Fruit fly (Drosophila melanogaster): Measurements from ENCODE around the gene CG10616.

The CG10616 gene

DNA sequence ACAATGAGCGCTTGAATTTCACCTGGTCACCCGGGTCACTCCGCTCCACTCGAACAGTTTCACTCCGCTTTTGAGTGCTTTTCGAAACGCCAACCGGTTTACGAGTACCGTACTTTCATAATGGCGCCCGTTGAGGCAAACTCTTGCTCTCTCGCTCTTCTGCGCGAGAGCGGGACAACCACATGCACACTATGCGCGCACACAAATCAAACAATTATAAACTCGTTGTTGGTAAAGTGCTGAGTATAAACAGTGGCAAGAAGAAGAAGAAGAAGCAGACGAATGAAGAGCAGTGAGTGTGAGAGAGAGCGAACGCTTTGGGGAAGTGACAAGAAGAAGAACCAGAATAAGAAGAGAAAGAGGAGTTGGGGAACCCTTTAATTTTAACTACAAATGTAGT is 3.5 kb upstream of the CG10616 start, which contains the start of gene eyg (continued):
- TF ChIP-seq rib (GFP tag; IDR thresholded peaks at IDR 0.05) = 0 out of 2 replicates have a peak, but pooled peaks have one; percentile 16
- peak; percentile 29 for TF ChIP-seq Side (GFP tag; optimal IDR thresholded peaks at IDR 0.05)
- no peak for TF ChIP-seq CG7839 (tag; optimal IDR thresholded peaks at IDR 0.05)
- peak; percentile 72 for TF ChIP-seq psq (GFP tag; optimal IDR thresholded peaks at IDR 0.05)
- TF ChIP-seq CG3407 (GFP tag; optimal IDR thresholded peaks at IDR 0.05) = peak; percentile 12
- peak; percentile 86 for TF ChIP-seq Aef1 (GFP tag; IDR thresholded peaks at IDR 0.05)
- no peak for TF ChIP-seq CG10147 (GFP tag; optimal IDR thresholded peaks at IDR 0.05)
- TF ChIP-seq Gug (GFP tag; IDR thresholded peaks at IDR 0.05) = no peak
- TF ChIP-seq trh (GFP tag; optimal IDR thresholded peaks at IDR 0.05) = peak; percentile 27
- TF ChIP-seq cg (GFP tag; optimal IDR thresholded peaks at IDR 0.05) = peak; percentile 86
- TF ChIP-seq Nf-YB (GFP tag; optimal IDR thresholded peaks at IDR 0.05) = peak; percentile 100
- no peak for TF ChIP-seq scrt (GFP tag; optimal IDR thresholded peaks at IDR 0.05)
- TF ChIP-seq CG11504 (tag; optimal IDR thresholded peaks at IDR 0.05) = no peak
- peak; percentile 69; the same call in 2 of the 3 replicates for TF ChIP-seq ci (GFP tag; IDR thresholded peaks at IDR 0.05)
- TF ChIP-seq CG4328 (GFP tag; optimal IDR thresholded peaks at IDR 0.05) = no peak
- TF ChIP-seq CG5180 (GFP tag; optimal IDR thresholded peaks at IDR 0.05) = peak; percentile 61
- peak; percentile 36 for TF ChIP-seq zen (tag; optimal IDR thresholded peaks at IDR 0.05)
- TF ChIP-seq CG6689 (GFP tag; IDR thresholded peaks at IDR 0.05) = no peak
- peak; percentile 74 for TF ChIP-seq hkb (optimal IDR thresholded peaks at IDR 0.05)
- TF ChIP-seq hkb (GFP tag; IDR thresholded peaks at IDR 0.05) = 0 out of 2 replicates have a peak, but pooled peaks have one; percentile 51
- no peak for TF ChIP-seq Usf (GFP tag; optimal IDR thresholded peaks at IDR 0.05)
- TF ChIP-seq CG18011 (GFP tag; optimal IDR thresholded peaks at IDR 0.05) = no peak
- peak; percentile 65; the same call in 1 of the 2 replicates for TF ChIP-seq amos (GFP tag; IDR thresholded peaks at IDR 0.05; ENCODE audit: partially characterized antibody)
- no peak for TF ChIP-seq CG12219 (GFP tag; optimal IDR thresholded peaks at IDR 0.05)
- TF ChIP-seq vvl (GFP tag; IDR thresholded peaks at IDR 0.05) = peak; percentile 79
- no peak for TF ChIP-seq row (GFP tag; IDR thresholded peaks at IDR 0.05)
- TF ChIP-seq fd102C (GFP tag; optimal IDR thresholded peaks at IDR 0.05) = peak; percentile 48
- TF ChIP-seq NfI (GFP tag; optimal IDR thresholded peaks at IDR 0.05) = peak; percentile 47
- TF ChIP-seq tgo (GFP tag; IDR thresholded peaks at IDR 0.05) = peak; percentile 29; the same call in 1 of the 3 replicates
- peak; percentile 16 for TF ChIP-seq Myb (GFP tag; optimal IDR thresholded peaks at IDR 0.05)
- no peak for TF ChIP-seq CG11560 (tag; IDR thresholded peaks at IDR 0.05)
- peak; percentile 64 for TF ChIP-seq Vsx1 (GFP tag; optimal IDR thresholded peaks at IDR 0.05)
- TF ChIP-seq CG7556 (GFP tag; optimal IDR thresholded peaks at IDR 0.05) = no peak
- peak; percentile 100 for TF ChIP-seq CG17385 (GFP tag; optimal IDR thresholded peaks at IDR 0.05)
- TF ChIP-seq CG12769 (tag; optimal IDR thresholded peaks at IDR 0.05) = no peak
- peak; percentile 21 for TF ChIP-seq schlank (tag; optimal IDR thresholded peaks at IDR 0.05)
- TF ChIP-seq Atf3 (GFP tag; optimal IDR thresholded peaks at IDR 0.05) = peak; percentile 33
- no peak for TF ChIP-seq CG30403 (GFP tag; optimal IDR thresholded peaks at IDR 0.05)
- TF ChIP-seq HLHmδ (GFP tag; optimal IDR thresholded peaks at IDR 0.05) = peak; percentile 46
- no peak for TF ChIP-seq danr (GFP tag; IDR thresholded peaks at IDR 0.05)
- TF ChIP-seq wor (GFP tag; IDR thresholded peaks at IDR 0.05) = no peak
- no peak; the same call in 1 of the 2 replicates for TF ChIP-seq Drgx (GFP tag; IDR thresholded peaks at IDR 0.05)
- no peak for TF ChIP-seq CG9215 (GFP tag; IDR thresholded peaks at IDR 0.05)
- no peak for TF ChIP-seq Chrac-16 (GFP tag; optimal IDR thresholded peaks at IDR 0.05)
- peak; percentile 70 for TF ChIP-seq her (GFP tag; optimal IDR thresholded peaks at IDR 0.05)
- peak; percentile 98 for TF ChIP-seq Nf-YA (GFP tag; IDR thresholded peaks at IDR 0.05)
- TF ChIP-seq CG7357 (GFP tag; IDR thresholded peaks at IDR 0.05) = no peak
- TF ChIP-seq ap (GFP tag; IDR thresholded peaks at IDR 0.05) = no peak
- TF ChIP-seq chn (GFP tag; optimal IDR thresholded peaks at IDR 0.05) = peak; percentile 4
- TF ChIP-seq CG7987 (GFP tag; optimal IDR thresholded peaks at IDR 0.05) = peak; percentile 47
- peak; percentile 56 for TF ChIP-seq NK7.1 (GFP tag; optimal IDR thresholded peaks at IDR 0.05)
- TF ChIP-seq CG3726 (GFP tag; IDR thresholded peaks at IDR 0.05) = no peak
